Comparison of ENCODE assay signal across 1 fruit fly cellular context in genomic region chrX:6993753-6994152, dm6.
TF ChIP-seq lines count a peak whose summit lies in the region.

No protein-coding gene starts in this region.

TF ChIP-seq in whole organism, embryonic, 481 proteins besides CTCF, POLR2A, EP300 and RAD21 (continued from another document and continues in another):
- no peak for TF ChIP-seq nom (GFP tag; optimal IDR thresholded peaks at IDR 0.05; lab: Kevin White, UChicago)
- TF ChIP-seq B-H1 (GFP tag; IDR thresholded peaks at IDR 0.05; lab: Robert Waterston, UW) = peak; percentile 80
- peak; percentile 62 for TF ChIP-seq CG12219 (GFP tag; optimal IDR thresholded peaks at IDR 0.05; lab: Kevin White, UChicago)
- no peak for TF ChIP-seq pfk (GFP tag; optimal IDR thresholded peaks at IDR 0.05; lab: Kevin White, UChicago)
- no peak for TF ChIP-seq aop (GFP tag; IDR thresholded peaks at IDR 0.05; lab: Robert Waterston, UW)
- peak; percentile 36 for TF ChIP-seq dmrt11E (tag; optimal IDR thresholded peaks at IDR 0.05; lab: Kevin White, UChicago)
- TF ChIP-seq chm (GFP tag; IDR thresholded peaks at IDR 0.05; lab: Robert Waterston, UW) = peak; percentile 77
- TF ChIP-seq CG2129 (GFP tag; IDR thresholded peaks at IDR 0.05; lab: Robert Waterston, UW; ENCODE audit: partially characterized antibody) = no peak
- no peak for TF ChIP-seq Vsx1 (GFP tag; optimal IDR thresholded peaks at IDR 0.05; lab: Kevin White, UChicago)
- TF ChIP-seq MESR4 (GFP tag; optimal IDR thresholded peaks at IDR 0.05; lab: Kevin White, UChicago) = no peak
- no peak for TF ChIP-seq Doc3 (GFP tag; IDR thresholded peaks at IDR 0.05; lab: Robert Waterston, UW; ENCODE audit: partially characterized antibody)
- no peak for TF ChIP-seq Dad (GFP tag; optimal IDR thresholded peaks at IDR 0.05; lab: Kevin White, UChicago)
- no peak for TF ChIP-seq wek (GFP tag; optimal IDR thresholded peaks at IDR 0.05; lab: Kevin White, UChicago)
- peak; percentile 77; the same call in 2 of the 3 replicates for TF ChIP-seq so (GFP tag; IDR thresholded peaks at IDR 0.05; lab: Robert Waterston, UW)
- TF ChIP-seq CG1233 (GFP tag; optimal IDR thresholded peaks at IDR 0.05; lab: Kevin White, UChicago) = peak; percentile 57
- peak; percentile 50 for TF ChIP-seq CG6813 (GFP tag; optimal IDR thresholded peaks at IDR 0.05; lab: Kevin White, UChicago)
- TF ChIP-seq Poxn (GFP tag; IDR thresholded peaks at IDR 0.05; lab: Robert Waterston, UW) = peak; percentile 20; the same call in 1 of the 2 replicates
- peak; percentile 70 for TF ChIP-seq CG17385 (GFP tag; optimal IDR thresholded peaks at IDR 0.05; lab: Kevin White, UChicago)
- peak; percentile 47 for TF ChIP-seq CG4404 (GFP tag; IDR thresholded peaks at IDR 0.05; lab: Robert Waterston, UW)
- TF ChIP-seq sima (GFP tag; optimal IDR thresholded peaks at IDR 0.05; lab: Kevin White, UChicago) = no peak
- TF ChIP-seq CG10959 (GFP tag; IDR thresholded peaks at IDR 0.05; lab: Robert Waterston, UW) = peak; percentile 42; the same call in 1 of the 2 replicates
- TF ChIP-seq Sox102F (GFP tag; optimal IDR thresholded peaks at IDR 0.05; lab: Kevin White, UChicago) = peak; percentile 76
- peak; percentile 79 for TF ChIP-seq Dbx (GFP tag; IDR thresholded peaks at IDR 0.05; lab: Robert Waterston, UW)
- TF ChIP-seq HHEX (GFP tag; optimal IDR thresholded peaks at IDR 0.05; lab: Kevin White, UChicago) = peak; percentile 49
- peak; percentile 58 for TF ChIP-seq tx (GFP tag; optimal IDR thresholded peaks at IDR 0.05; lab: Kevin White, UChicago)
- TF ChIP-seq CG12659 (GFP tag; optimal IDR thresholded peaks at IDR 0.05; lab: Kevin White, UChicago) = peak; percentile 67
- peak; percentile 56 for TF ChIP-seq CG17568 (GFP tag; optimal IDR thresholded peaks at IDR 0.05; lab: Kevin White, UChicago)
- no peak for TF ChIP-seq twi (tag; optimal IDR thresholded peaks at IDR 0.05; lab: Kevin White, UChicago)
- TF ChIP-seq CG8290 (GFP tag; optimal IDR thresholded peaks at IDR 0.05; lab: Kevin White, UChicago) = no peak
- TF ChIP-seq CG8290 (tag; optimal IDR thresholded peaks at IDR 0.05; lab: Kevin White, UChicago) = peak in 1 of 2 experiments; percentile 43
- TF ChIP-seq CG10565 (GFP tag; optimal IDR thresholded peaks at IDR 0.05; lab: Kevin White, UChicago) = no peak
- TF ChIP-seq Dref (GFP tag; IDR thresholded peaks at IDR 0.05; lab: Robert Waterston, UW) = no peak
- TF ChIP-seq ab (GFP tag; optimal IDR thresholded peaks at IDR 0.05; lab: Kevin White, UChicago) = peak; percentile 26
- no peak for TF ChIP-seq vnd (GFP tag; IDR thresholded peaks at IDR 0.05; lab: Robert Waterston, UW; ENCODE audit: partially characterized antibody)
- peak; percentile 4 for TF ChIP-seq sqz (GFP tag; optimal IDR thresholded peaks at IDR 0.05; lab: Kevin White, UChicago)
- TF ChIP-seq org-1 (GFP tag; optimal IDR thresholded peaks at IDR 0.05; lab: Kevin White, UChicago) = peak; percentile 57
- no peak for TF ChIP-seq Bgb (GFP tag; IDR thresholded peaks at IDR 0.05; lab: Robert Waterston, UW; ENCODE audit: partially characterized antibody)
- no peak for TF ChIP-seq crp (GFP tag; optimal IDR thresholded peaks at IDR 0.05; lab: Kevin White, UChicago)
- peak; percentile 74 for TF ChIP-seq Nf-YA (GFP tag; IDR thresholded peaks at IDR 0.05; lab: Robert Waterston, UW)
- TF ChIP-seq sug (tag; optimal IDR thresholded peaks at IDR 0.05; lab: Kevin White, UChicago) = no peak
- peak; percentile 1 for TF ChIP-seq emc (GFP tag; optimal IDR thresholded peaks at IDR 0.05; lab: Kevin White, UChicago)
- TF ChIP-seq CG17361 (GFP tag; IDR thresholded peaks at IDR 0.05; lab: Robert Waterston, UW) = peak; percentile 75
- no peak for TF ChIP-seq CG15073 (GFP tag; optimal IDR thresholded peaks at IDR 0.05; lab: Kevin White, UChicago)
- peak; percentile 63 for TF ChIP-seq CG4820 (GFP tag; optimal IDR thresholded peaks at IDR 0.05; lab: Kevin White, UChicago)
- peak; percentile 66 for TF ChIP-seq zfh2 (GFP tag; optimal IDR thresholded peaks at IDR 0.05; lab: Kevin White, UChicago)
- no peak for TF ChIP-seq fd64A (GFP tag; optimal IDR thresholded peaks at IDR 0.05; lab: Kevin White, UChicago)
- peak; percentile 23 for TF ChIP-seq Atf3 (GFP tag; optimal IDR thresholded peaks at IDR 0.05; lab: Kevin White, UChicago)
- TF ChIP-seq slou (GFP tag; optimal IDR thresholded peaks at IDR 0.05; lab: Kevin White, UChicago) = no peak
- no peak for TF ChIP-seq CG16779 (GFP tag; IDR thresholded peaks at IDR 0.05; lab: Robert Waterston, UW)
- no peak for TF ChIP-seq Dll (GFP tag; IDR thresholded peaks at IDR 0.05; lab: Robert Waterston, UW; ENCODE audit: partially characterized antibody)
- TF ChIP-seq CG3281 (GFP tag; optimal IDR thresholded peaks at IDR 0.05; lab: Kevin White, UChicago) = peak; percentile 62
- peak; percentile 61 for TF ChIP-seq NfI (GFP tag; optimal IDR thresholded peaks at IDR 0.05; lab: Kevin White, UChicago)
- peak; percentile 68 to 71 for TF ChIP-seq chif (GFP tag; optimal IDR thresholded peaks at IDR 0.05; lab: Kevin White, UChicago)
- peak; percentile 70 for TF ChIP-seq Meics (GFP tag; optimal IDR thresholded peaks at IDR 0.05; lab: Kevin White, UChicago)
- peak; percentile 51 for TF ChIP-seq Abd-B (GFP tag; optimal IDR thresholded peaks at IDR 0.05; lab: Kevin White, UChicago)
- TF ChIP-seq CG2116 (GFP tag; optimal IDR thresholded peaks at IDR 0.05; lab: Kevin White, UChicago) = peak; percentile 13
- TF ChIP-seq CG17802 (tag; optimal IDR thresholded peaks at IDR 0.05; lab: Kevin White, UChicago) = peak; percentile 21
- no peak for TF ChIP-seq CG17829 (tag; optimal IDR thresholded peaks at IDR 0.05; lab: Kevin White, UChicago)
- no peak for TF ChIP-seq inv (GFP tag; IDR thresholded peaks at IDR 0.05; lab: Robert Waterston, UW; ENCODE audit: partially characterized antibody)
- peak; percentile 21 for TF ChIP-seq CG31365 (tag; optimal IDR thresholded peaks at IDR 0.05; lab: Kevin White, UChicago)
- TF ChIP-seq CG11504 (tag; optimal IDR thresholded peaks at IDR 0.05; lab: Kevin White, UChicago) = peak; percentile 74
- peak; percentile 58 for TF ChIP-seq fu2 (GFP tag; optimal IDR thresholded peaks at IDR 0.05; lab: Kevin White, UChicago)
- peak; percentile 68 for TF ChIP-seq unpg (GFP tag; optimal IDR thresholded peaks at IDR 0.05; lab: Kevin White, UChicago)
- TF ChIP-seq bbx (GFP tag; IDR thresholded peaks at IDR 0.05; lab: Robert Waterston, UW; ENCODE audit: partially characterized antibody) = no peak
- peak; percentile 47 for TF ChIP-seq bab2 (GFP tag; optimal IDR thresholded peaks at IDR 0.05; lab: Kevin White, UChicago)
- no peak for TF ChIP-seq CG14860 (GFP tag; IDR thresholded peaks at IDR 0.05; lab: Robert Waterston, UW; ENCODE audit: partially characterized antibody)
- TF ChIP-seq cg (GFP tag; optimal IDR thresholded peaks at IDR 0.05; lab: Kevin White, UChicago) = no peak
- TF ChIP-seq D19B (GFP tag; optimal IDR thresholded peaks at IDR 0.05; lab: Kevin White, UChicago) = peak; percentile 55
- TF ChIP-seq fd96Cb (tag; optimal IDR thresholded peaks at IDR 0.05; lab: Kevin White, UChicago) = peak; percentile 65
- TF ChIP-seq gt (GFP tag; IDR thresholded peaks at IDR 0.05; lab: Robert Waterston, UW) = peak; percentile 62
- peak; percentile 70 to 73 for TF ChIP-seq dpn (GFP tag; optimal IDR thresholded peaks at IDR 0.05; lab: Kevin White, UChicago)
- TF ChIP-seq CG15514 (GFP tag; optimal IDR thresholded peaks at IDR 0.05; lab: Kevin White, UChicago) = peak; percentile 61
- peak; percentile 49 for TF ChIP-seq cwo (GFP tag; optimal IDR thresholded peaks at IDR 0.05; lab: Kevin White, UChicago)
- no peak for TF ChIP-seq ato (GFP tag; IDR thresholded peaks at IDR 0.05; lab: Robert Waterston, UW; ENCODE audit: partially characterized antibody)
- peak; percentile 26 for TF ChIP-seq CG12744 (GFP tag; optimal IDR thresholded peaks at IDR 0.05; lab: Kevin White, UChicago)
- peak; percentile 51 for TF ChIP-seq CG18262 (tag; optimal IDR thresholded peaks at IDR 0.05; lab: Kevin White, UChicago)
- peak; percentile 64 for TF ChIP-seq phol (tag; optimal IDR thresholded peaks at IDR 0.05; lab: Kevin White, UChicago)
- TF ChIP-seq CG11560 (tag; IDR thresholded peaks at IDR 0.05; lab: Robert Waterston, UW) = peak; percentile 61; the same call in 1 of the 3 replicates
- TF ChIP-seq zf30C (GFP tag; optimal IDR thresholded peaks at IDR 0.05; lab: Kevin White, UChicago) = peak; percentile 76
- peak; percentile 47 for TF ChIP-seq eyg (GFP tag; optimal IDR thresholded peaks at IDR 0.05; lab: Kevin White, UChicago)
- no peak for TF ChIP-seq CG7963 (GFP tag; IDR thresholded peaks at IDR 0.05; lab: Robert Waterston, UW; ENCODE audit: partially characterized antibody)
- peak; percentile 49 for TF ChIP-seq grau (tag; optimal IDR thresholded peaks at IDR 0.05; lab: Kevin White, UChicago)
- peak; percentile 42 for TF ChIP-seq Bteb2 (GFP tag; optimal IDR thresholded peaks at IDR 0.05; lab: Kevin White, UChicago)
- peak in 1 of 3 experiments; percentile 20 for TF ChIP-seq lola (GFP tag; optimal IDR thresholded peaks at IDR 0.05; lab: Kevin White, UChicago)
- TF ChIP-seq zfh1 (GFP tag; IDR thresholded peaks at IDR 0.05; lab: Robert Waterston, UW) = peak; percentile 85
- TF ChIP-seq lbe (GFP tag; optimal IDR thresholded peaks at IDR 0.05; lab: Kevin White, UChicago) = peak; percentile 76
- TF ChIP-seq HLH3B (GFP tag; IDR thresholded peaks at IDR 0.05; lab: Robert Waterston, UW) = peak; percentile 80
- TF ChIP-seq trem (tag; optimal IDR thresholded peaks at IDR 0.05; lab: Kevin White, UChicago) = no peak
- TF ChIP-seq Antp (GFP tag; optimal IDR thresholded peaks at IDR 0.05; lab: Kevin White, UChicago) = peak; percentile 68
- TF ChIP-seq slp2 (GFP tag; optimal IDR thresholded peaks at IDR 0.05; lab: Kevin White, UChicago) = peak; percentile 53
- peak; percentile 67 for TF ChIP-seq Ada2b (GFP tag; IDR thresholded peaks at IDR 0.05; lab: Robert Waterston, UW)
- TF ChIP-seq CG2712 (tag; optimal IDR thresholded peaks at IDR 0.05; lab: Kevin White, UChicago) = peak; percentile 55
- peak; percentile 48 for TF ChIP-seq crc (GFP tag; optimal IDR thresholded peaks at IDR 0.05; lab: Kevin White, UChicago)
- TF ChIP-seq Elba2 (GFP tag; optimal IDR thresholded peaks at IDR 0.05; lab: Kevin White, UChicago) = no peak
- no peak for TF ChIP-seq CG2202 (tag; optimal IDR thresholded peaks at IDR 0.05; lab: Kevin White, UChicago)
- peak; percentile 55 for TF ChIP-seq CG14667 (GFP tag; IDR thresholded peaks at IDR 0.05; lab: Robert Waterston, UW)
- no peak for TF ChIP-seq CG8478 (optimal IDR thresholded peaks at IDR 0.05; lab: Kevin White, UChicago)
- peak; percentile 52 for TF ChIP-seq repo (GFP tag; optimal IDR thresholded peaks at IDR 0.05; lab: Kevin White, UChicago)
- TF ChIP-seq CG1832 (GFP tag; optimal IDR thresholded peaks at IDR 0.05; lab: Kevin White, UChicago) = no peak
- TF ChIP-seq CG11398 (GFP tag; optimal IDR thresholded peaks at IDR 0.05; lab: Kevin White, UChicago) = peak; percentile 53
- peak; percentile 44 for TF ChIP-seq CG1647 (GFP tag; optimal IDR thresholded peaks at IDR 0.05; lab: Kevin White, UChicago)
- peak; percentile 55 for TF ChIP-seq CG33213 (GFP tag; optimal IDR thresholded peaks at IDR 0.05; lab: Kevin White, UChicago)
- TF ChIP-seq CG32767 (GFP tag; IDR thresholded peaks at IDR 0.05; lab: Robert Waterston, UW) = peak; percentile 55; the same call in 1 of the 2 replicates
- peak; percentile 21; the same call in 1 of the 2 replicates for TF ChIP-seq onecut (GFP tag; IDR thresholded peaks at IDR 0.05; lab: Robert Waterston, UW)
- peak; percentile 83 for TF ChIP-seq ttk (GFP tag; IDR thresholded peaks at IDR 0.05; lab: Robert Waterston, UW)
- no peak for TF ChIP-seq Scr (GFP tag; IDR thresholded peaks at IDR 0.05; lab: Robert Waterston, UW; ENCODE audit: partially characterized antibody)
- TF ChIP-seq peb (GFP tag; IDR thresholded peaks at IDR 0.05; lab: Robert Waterston, UW) = peak; percentile 58
- TF ChIP-seq CG43689 (GFP tag; IDR thresholded peaks at IDR 0.05; lab: Robert Waterston, UW) = peak; percentile 61
- TF ChIP-seq Six4 (GFP tag; optimal IDR thresholded peaks at IDR 0.05; lab: Kevin White, UChicago) = peak; percentile 49
- TF ChIP-seq Myb (GFP tag; optimal IDR thresholded peaks at IDR 0.05; lab: Kevin White, UChicago) = peak; percentile 56
- peak; percentile 71 for TF ChIP-seq NFAT (GFP tag; IDR thresholded peaks at IDR 0.05; lab: Robert Waterston, UW)
- TF ChIP-seq Taf1 (GFP tag; IDR thresholded peaks at IDR 0.05; lab: Robert Waterston, UW) = peak; percentile 66; the same call in 1 of the 2 replicates
- no peak for TF ChIP-seq Ets97D (GFP tag; optimal IDR thresholded peaks at IDR 0.05; lab: Kevin White, UChicago)
- TF ChIP-seq Side (GFP tag; optimal IDR thresholded peaks at IDR 0.05; lab: Kevin White, UChicago) = peak; percentile 65
- no peak for TF ChIP-seq CG9797 (GFP tag; optimal IDR thresholded peaks at IDR 0.05; lab: Kevin White, UChicago)
- TF ChIP-seq CG5953 (GFP tag; IDR thresholded peaks at IDR 0.05; lab: Robert Waterston, UW) = peak; percentile 74
- TF ChIP-seq Rx (GFP tag; IDR thresholded peaks at IDR 0.05; lab: Robert Waterston, UW) = peak; percentile 82
- no peak for TF ChIP-seq Spps (tag; optimal IDR thresholded peaks at IDR 0.05; lab: Kevin White, UChicago)
- peak; percentile 32 for TF ChIP-seq odd (GFP tag; optimal IDR thresholded peaks at IDR 0.05; lab: Kevin White, UChicago)
- peak; percentile 66 for TF ChIP-seq ATbp (GFP tag; optimal IDR thresholded peaks at IDR 0.05; lab: Kevin White, UChicago)
- TF ChIP-seq chn (GFP tag; optimal IDR thresholded peaks at IDR 0.05; lab: Kevin White, UChicago) = peak; percentile 40
- TF ChIP-seq Oli (tag; optimal IDR thresholded peaks at IDR 0.05; lab: Kevin White, UChicago) = peak; percentile 70
- TF ChIP-seq oc (tag; optimal IDR thresholded peaks at IDR 0.05; lab: Kevin White, UChicago) = peak; percentile 10
- TF ChIP-seq CG3163 (GFP tag; optimal IDR thresholded peaks at IDR 0.05; lab: Kevin White, UChicago) = peak; percentile 52
- 0 out of 3 replicates have a peak, but pooled peaks have one; percentile 59 for TF ChIP-seq C15 (GFP tag; IDR thresholded peaks at IDR 0.05; lab: Robert Waterston, UW)
- peak; percentile 42 for TF ChIP-seq salm (tag; optimal IDR thresholded peaks at IDR 0.05; lab: Kevin White, UChicago)
- TF ChIP-seq stc (GFP tag; IDR thresholded peaks at IDR 0.05; lab: Robert Waterston, UW) = peak; percentile 79
- peak; percentile 65 for TF ChIP-seq CG9817 (tag; optimal IDR thresholded peaks at IDR 0.05; lab: Kevin White, UChicago)
- TF ChIP-seq CG9609 (GFP tag; optimal IDR thresholded peaks at IDR 0.05; lab: Kevin White, UChicago) = peak; percentile 38
- TF ChIP-seq ranshi (GFP tag; IDR thresholded peaks at IDR 0.05; lab: Robert Waterston, UW) = peak; percentile 83
- no peak for TF ChIP-seq insv (GFP tag; optimal IDR thresholded peaks at IDR 0.05; lab: Kevin White, UChicago)
